Fruit fly (Drosophila melanogaster) ovary, adult (tissue): ENCODE results near the gene CG32638.
"Not testable (repeated sequence)": the region's sequence is repeated elsewhere in the genome, so short reads cannot be mapped to it uniquely, and the experiment has no call there.

Experiments
- CG17801 ChIP-seq: fragments of 200-800 bp; optimal IDR thresholded peaks from 2 replicates; lab custom pipeline; 2019; ENCODE audit warnings: missing biosample characterization, mild to moderate bottlenecking, missing genetic modification characterization, moderate library complexity; ENCODE audit not compliant: partially characterized antibody

The CG32638 gene

DNA sequence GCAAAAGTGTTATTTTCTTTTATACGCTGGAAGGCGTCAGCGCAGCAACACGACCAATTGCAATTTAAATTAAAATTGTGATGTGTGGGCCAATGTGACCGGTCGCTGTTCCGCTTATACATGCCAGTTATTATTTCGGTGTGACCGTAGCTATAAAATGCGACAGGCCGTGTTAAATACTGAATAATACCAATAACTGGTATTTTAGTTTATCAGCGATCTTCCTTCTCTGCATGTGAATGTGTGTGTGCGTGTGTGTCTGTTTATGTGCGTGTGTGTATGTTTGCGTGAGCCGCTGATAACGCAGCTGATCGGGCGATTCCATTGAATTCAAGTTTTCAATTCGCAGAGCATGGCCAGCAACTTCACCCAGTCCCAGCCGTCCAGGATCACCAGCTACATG lies at the start of gene CG32638, which contains the start of the genes CG15717 and MFS10:
TSS of gene CG32638 (minus strand) at position 45 of the 403 bp plus-strand sequence.
TSS of gene CG15717 (plus strand) at position 203 of the 403 bp plus-strand sequence.
TSS of gene MFS10 (plus strand) at position 269 of the 403 bp plus-strand sequence.
- TF ChIP-seq CG17801 (GFP tag; lab: Kevin White, UChicago) = peak; percentile 0

DNA sequence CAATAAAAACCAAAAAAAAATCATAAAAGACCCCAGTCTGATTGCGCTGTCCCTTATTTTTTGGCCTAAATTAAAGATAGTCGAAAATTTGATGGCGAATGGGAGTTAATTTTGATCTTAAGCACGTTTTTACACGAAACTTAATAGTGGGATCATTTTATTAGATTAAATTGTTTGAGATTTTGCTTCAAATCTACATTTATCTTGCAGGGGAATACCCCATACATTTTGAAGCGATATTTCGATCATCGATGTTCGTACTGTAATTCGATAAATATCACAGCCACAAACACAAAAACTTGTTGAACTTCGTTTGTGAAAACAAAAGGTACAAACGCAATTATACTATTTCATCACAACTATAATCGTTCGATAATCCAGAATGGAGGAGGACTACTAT lies 49.1 kb upstream of the CG32638 start, which contains the start of gene CG32640:
TSS of gene CG32640 (plus strand) at position 286 of the 400 bp plus-strand sequence.
- not testable (repeated sequence) for TF ChIP-seq CG17801 (GFP tag; lab: Kevin White, UChicago)

DNA sequence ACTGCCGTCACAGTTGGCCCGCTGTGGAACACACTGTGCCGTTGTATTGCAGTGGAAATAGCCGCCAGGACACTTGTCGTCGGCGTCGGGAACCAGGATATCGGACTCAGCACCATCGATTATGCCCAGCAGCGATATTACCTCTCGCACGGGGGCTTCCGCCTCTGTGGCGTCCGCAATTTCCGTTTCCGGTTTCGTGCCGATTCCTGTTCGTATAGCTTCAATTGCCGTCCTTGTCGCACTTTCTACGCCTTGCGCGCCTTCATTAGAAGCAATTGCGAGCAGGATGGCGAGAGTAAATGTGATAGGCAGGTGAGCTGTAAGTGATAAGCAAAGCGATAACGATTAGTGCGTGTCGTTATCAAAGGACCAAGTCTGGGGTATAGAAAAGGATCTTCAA lies 44.3 kb upstream of the CG32638 start:
- TF ChIP-seq CG17801 (GFP tag; lab: Kevin White, UChicago) = no peak

DNA sequence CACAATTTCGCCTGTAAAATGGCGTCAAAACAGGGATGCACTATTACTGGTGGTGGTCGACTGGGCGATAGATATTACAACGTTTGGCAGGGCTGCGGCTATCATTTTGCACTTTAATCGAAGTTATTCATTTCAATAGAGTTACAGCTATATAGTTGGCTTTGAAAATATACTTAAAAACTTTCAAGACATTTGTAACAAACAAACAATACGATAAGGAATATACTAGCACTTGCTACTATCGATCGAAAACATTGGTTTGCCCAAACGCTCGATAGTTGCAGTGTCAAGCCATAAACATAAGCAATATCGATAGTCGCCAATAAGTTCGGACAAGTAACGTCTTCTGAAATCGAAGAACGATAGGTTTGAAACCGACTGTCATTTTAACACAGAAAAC lies 30.9 kb upstream of the CG32638 start, which contains the start of the genes Bap60 and CG12096:
TSS of gene Bap60 (minus strand) at position 28 of the 400 bp plus-strand sequence.
TSS of gene CG12096 (plus strand) at position 124 of the 400 bp plus-strand sequence.
- peak; percentile 86 for TF ChIP-seq CG17801 (GFP tag; lab: Kevin White, UChicago)

DNA sequence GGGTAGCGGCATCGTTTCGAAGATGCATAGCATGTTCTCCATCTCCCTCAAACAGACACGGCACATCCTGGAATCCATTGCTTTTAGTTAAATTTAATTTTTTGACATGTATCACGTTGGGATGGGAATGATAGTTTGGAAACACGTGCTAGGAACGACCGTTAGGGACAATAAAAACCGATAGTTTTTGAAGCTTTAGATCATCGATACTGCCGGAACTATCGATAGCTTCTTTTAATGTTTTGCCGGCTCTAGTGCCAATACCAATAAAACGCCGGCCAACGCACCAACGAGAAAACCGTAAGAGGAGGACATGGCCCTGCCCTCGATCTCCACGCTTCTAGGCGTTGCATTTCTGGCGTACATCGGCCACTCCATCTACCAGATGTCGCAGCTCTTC lies 26.2 kb upstream of the CG32638 start, which contains the start of the genes CG4318 and CG4332:
TSS of gene CG4318 (minus strand) at position 142 of the 400 bp plus-strand sequence.
TSS of gene CG4332 (plus strand) at position 256 of the 400 bp plus-strand sequence.
- peak; percentile 6 for TF ChIP-seq CG17801 (GFP tag; lab: Kevin White, UChicago)

DNA sequence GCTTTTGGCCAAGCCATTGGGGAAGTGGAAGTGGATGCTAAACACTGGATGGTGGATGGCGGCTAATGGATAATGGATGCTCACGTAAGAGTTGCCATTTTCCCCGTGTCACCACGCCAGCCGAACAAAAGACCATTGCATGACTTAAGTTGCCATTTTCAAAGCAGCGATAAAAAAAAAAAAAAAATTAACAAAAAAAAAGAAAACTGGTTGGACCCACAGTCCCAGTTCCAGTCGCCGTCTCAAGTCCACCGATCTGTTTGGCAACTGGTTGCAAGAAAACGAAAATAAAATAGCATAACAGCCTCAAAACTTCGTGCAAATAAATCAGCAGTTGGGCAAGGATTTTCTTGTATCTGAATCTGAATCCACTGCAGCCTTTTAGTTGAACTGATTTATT lies 20.5 kb upstream of the CG32638 start:
- TF ChIP-seq CG17801 (GFP tag; lab: Kevin White, UChicago) = no peak

DNA sequence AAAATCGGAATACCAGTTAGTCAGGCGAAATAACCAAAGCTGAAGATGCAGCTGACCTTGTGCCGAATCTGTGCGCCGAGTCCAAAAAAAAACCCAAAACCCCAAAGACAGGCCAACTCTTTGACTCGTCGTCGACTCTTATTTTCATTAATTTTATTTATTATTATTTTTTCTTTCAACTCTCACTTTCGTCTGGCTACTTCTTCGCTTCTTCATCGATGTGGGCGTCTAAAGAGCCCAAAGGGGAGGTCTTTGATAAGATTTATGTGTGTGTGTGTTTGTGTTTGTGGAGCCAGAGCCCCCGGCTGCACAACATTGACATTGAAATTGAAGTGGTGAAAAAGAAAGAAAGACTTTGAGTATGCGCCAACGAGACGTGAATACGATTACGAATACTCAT lies 17.3 kb upstream of the CG32638 start:
- no peak for TF ChIP-seq CG17801 (GFP tag; lab: Kevin White, UChicago)

DNA sequence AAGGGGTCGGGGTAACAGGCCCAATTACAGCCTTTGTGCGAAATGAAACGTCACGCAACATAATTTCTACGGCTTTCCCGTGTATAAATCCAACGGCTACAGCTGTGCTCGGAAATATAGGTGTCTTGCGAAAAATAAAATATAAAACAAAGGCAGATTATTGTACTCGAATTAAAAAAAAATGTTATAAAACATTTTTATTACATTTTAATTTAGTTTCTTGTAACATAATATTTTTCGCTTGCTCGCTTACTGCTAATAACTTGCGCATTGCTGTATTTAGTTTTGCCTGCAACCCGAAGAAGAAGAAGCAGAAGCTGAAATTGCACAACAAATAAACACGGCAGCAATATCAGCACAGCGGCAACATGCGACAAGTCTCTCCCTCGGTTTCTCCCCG lies 14.5 kb upstream of the CG32638 start:
- no peak for TF ChIP-seq CG17801 (GFP tag; lab: Kevin White, UChicago)

DNA sequence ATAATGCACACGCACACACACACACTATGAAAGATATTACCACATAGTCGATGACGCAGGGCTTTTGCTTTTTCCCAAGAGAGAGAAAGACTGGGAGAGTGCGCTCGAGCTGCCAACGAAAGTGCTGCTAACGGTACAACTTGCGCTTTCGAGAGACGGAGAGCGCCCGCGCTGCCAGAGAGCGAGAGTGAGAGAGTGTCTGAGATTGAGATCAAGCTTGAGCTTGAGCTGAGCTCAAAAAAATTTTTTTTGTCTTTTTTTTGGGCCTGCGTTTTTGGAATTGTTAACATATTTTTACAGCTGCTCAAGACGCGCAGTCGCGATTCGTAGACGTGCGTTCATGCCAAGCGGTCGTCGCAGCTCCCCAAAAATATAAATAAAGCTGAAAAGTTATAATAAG lies 10.3 kb upstream of the CG32638 start, which contains the start of gene CG32645:
TSS of gene CG32645 (plus strand) at position 313 of the 400 bp plus-strand sequence.
- TF ChIP-seq CG17801 (GFP tag; lab: Kevin White, UChicago) = no peak

DNA sequence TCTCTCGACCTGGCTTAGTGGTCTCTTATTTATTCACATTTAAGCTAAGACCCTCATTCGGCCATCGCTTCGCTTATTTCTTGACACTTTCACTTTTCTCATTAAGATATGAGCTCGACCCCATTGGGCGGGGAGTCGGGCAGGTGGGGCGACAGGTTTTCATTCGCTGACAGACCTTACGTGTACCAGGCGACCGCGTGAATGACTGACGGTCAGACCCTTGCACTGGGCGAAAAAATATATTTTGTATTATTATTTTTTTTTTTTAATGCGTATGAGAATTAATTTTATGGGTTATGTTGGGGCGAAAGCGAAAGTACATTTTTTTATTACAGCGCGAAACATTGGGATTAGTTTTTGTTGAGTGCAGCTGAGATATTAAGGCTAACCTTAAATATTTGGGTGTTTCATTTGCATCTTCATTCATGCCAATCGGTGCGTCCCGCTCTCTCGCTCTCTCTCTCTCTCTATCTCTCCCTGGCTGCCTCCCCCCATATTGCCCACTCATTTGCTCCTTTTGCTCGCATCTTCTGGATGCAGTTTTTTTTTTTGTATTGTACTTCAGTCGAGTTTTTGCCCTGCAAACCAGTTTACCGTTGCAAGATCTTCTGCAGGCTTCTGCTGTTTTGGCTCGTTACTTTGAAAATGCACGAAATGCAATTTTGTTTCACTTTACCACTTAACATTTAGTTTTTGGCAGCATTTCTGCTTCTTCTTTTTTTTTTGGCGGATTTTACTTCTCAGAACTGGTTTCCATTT lies 8.5 kb upstream of the CG32638 start:
- no peak for TF ChIP-seq CG17801 (GFP tag; lab: Kevin White, UChicago)

DNA sequence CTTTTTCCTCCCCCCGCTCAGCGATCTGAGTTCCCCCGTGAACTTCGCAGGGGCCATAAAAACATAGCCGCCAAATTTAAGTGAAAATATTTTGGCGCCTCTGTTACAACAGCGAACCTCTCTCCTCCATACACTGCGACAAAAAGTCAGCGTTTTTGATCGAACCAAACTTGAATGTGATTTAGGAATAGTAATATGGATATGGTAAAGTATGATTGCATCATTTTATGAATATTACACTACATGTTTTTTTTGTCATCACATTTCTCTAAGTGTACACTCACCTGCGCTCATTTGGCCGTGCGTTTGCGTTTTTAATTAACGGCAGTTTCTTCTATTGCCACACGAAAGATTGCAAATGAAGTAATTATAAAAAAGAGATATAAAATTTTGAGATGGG lies 7.1 kb upstream of the CG32638 start:
- no peak for TF ChIP-seq CG17801 (GFP tag; lab: Kevin White, UChicago)

DNA sequence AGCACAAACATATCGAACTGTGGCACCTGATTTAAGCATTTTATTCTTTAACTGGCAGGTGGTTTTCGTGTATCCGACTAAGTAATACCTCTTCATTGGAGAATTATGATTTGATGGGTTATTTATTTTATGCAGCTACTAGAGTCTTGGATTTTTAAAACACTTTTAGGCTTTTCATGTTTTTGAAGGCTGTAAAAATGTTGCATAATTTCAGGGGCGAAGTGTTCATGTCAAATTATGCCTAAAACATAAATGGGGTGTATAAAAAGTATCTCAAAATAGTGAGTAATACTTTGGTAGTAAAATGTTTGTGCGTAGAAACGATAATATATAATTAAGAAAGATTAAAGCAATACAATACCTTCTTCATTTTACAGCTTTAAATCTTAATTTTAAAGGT lies 6.2 kb upstream of the CG32638 start:
- no peak for TF ChIP-seq CG17801 (GFP tag; lab: Kevin White, UChicago)

DNA sequence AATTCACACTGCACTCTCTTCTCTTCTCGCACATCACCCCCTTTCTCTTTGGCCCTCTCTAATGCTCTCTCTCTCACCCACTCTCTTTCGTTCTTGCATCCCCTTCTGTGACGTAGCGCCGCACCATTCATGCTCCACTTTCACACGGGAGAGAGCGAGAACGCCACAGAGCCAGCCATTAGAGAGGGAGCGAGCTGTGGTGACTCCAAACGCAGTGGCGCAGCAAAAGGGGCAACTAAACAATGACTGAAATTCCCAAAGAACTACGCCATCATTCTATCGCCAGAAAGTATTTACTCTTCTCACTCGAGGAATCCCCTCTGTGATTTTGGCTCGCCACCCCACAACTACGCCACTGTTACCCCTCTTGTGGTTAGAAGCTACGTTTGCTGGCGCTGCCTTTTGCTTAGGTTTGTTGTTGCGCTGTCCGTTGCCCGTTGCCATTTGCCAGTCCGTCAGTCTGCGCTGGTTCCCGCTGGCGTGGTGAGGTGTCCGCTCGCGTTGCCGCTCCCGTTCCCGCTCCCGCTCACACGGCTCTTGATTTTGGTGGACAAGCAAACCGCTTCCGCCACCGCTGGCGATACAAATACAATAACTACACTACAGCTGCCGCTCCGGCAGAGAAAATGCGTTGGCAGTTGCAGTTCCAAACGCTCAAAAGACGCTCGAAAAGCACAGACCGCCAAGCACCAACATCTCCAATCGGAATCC lies 2.6 kb upstream of the CG32638 start:
- peak; percentile 95 for TF ChIP-seq CG17801 (GFP tag; lab: Kevin White, UChicago)

DNA sequence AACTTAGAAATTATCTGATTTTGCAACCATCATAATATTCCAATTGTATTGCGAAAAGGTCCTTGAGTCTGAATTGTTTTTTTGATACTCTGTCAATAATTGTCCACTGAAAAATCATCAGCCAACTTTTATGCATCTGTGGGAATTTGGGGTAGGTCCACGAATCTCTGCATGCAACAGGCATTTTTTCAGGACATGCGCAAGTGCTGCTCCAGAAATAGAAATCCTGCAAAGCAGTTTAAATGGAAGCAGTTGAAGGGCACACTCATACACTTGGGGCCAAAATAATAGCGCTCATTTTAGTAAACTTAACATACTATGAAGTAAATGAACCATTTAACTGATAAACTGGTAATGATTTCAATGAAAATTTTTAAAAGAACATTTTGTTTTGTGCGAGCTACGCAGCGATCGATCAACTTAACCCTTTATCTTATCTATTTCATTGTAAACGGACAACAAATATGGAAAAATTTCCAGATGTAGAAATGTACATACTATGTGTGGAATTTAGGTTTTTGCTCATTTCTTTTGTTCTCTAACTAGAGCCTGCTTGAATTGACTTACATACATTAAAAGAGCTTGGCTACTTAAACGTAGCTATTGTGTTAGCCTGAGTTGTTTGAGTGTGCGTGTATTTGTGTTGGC lies 1.7 kb upstream of the CG32638 start:
- TF ChIP-seq CG17801 (GFP tag; lab: Kevin White, UChicago) = no peak
